Fruit fly (Drosophila melanogaster) whole organism, embryonic: ENCODE data around the gene fok.

Source experiments
- BEAF-32 ChIP-seq: fragments of 200-800 bp; sonication (Bioruptor generic); optimal IDR thresholded peaks from 3 replicates; lab custom pipeline; 2017; ENCODE audit warnings: missing biosample characterization, missing genetic modification characterization, mild to moderate bottlenecking, moderate library complexity, missing genetic modification reagents
- CG11456 ChIP-seq: fragments of 200-800 bp; sonication (Bioruptor generic); IDR thresholded peaks from 3 replicates; pipeline ENCODE4 v1.3.6; 2022; ENCODE audit warnings: missing biosample characterization, missing genetic modification characterization
- CG14860 ChIP-seq: fragments of 200-800 bp; sonication (Bioruptor generic); IDR thresholded peaks from 3 replicates; pipeline ENCODE4 v1.3.6; 2022; ENCODE audit warnings: missing biosample characterization, missing genetic modification characterization; ENCODE audit not compliant: partially characterized antibody
- CG15514 ChIP-seq: fragments of 200-800 bp; sonication (Bioruptor generic); optimal IDR thresholded peaks from 3 replicates; lab custom pipeline; 2017; ENCODE audit warnings: missing biosample characterization, missing genetic modification characterization, mild to moderate bottlenecking, moderate library complexity, missing genetic modification reagents
- CG15601 ChIP-seq: fragments of 200-800 bp; sonication (Bioruptor generic); optimal IDR thresholded peaks from 3 replicates; lab custom pipeline; 2019; ENCODE audit warnings: missing biosample characterization, mild to moderate bottlenecking, missing genetic modification characterization, moderate library complexity
- CG17829 ChIP-seq: fragments of 200-800 bp; optimal IDR thresholded peaks from 2 replicates; lab custom pipeline; 2019; ENCODE audit warnings: missing biosample characterization, mild to moderate bottlenecking, missing genetic modification characterization, moderate library complexity
- CG32532 ChIP-seq: fragments of 200-800 bp; sonication (Bioruptor generic); IDR thresholded peaks from 2 replicates; pipeline ENCODE4 v1.3.6; 2022; ENCODE audit warnings: missing biosample characterization, missing genetic modification characterization
- CG32767 ChIP-seq: fragments of 200-800 bp; sonication (Bioruptor generic); IDR thresholded peaks from 2 replicates; pipeline ENCODE4 v1.3.6; 2022; ENCODE audit warnings: missing biosample characterization, missing genetic modification characterization
- CG34224 ChIP-seq: fragments of 200-800 bp; sonication (Bioruptor generic); IDR thresholded peaks from 3 replicates; pipeline ENCODE4 v1.3.6; 2022; ENCODE audit warnings: missing biosample characterization, missing genetic modification characterization; ENCODE audit not compliant: partially characterized antibody
- CG6254 ChIP-seq: fragments of 200-800 bp; sonication (Bioruptor generic); optimal IDR thresholded peaks from 3 replicates; lab custom pipeline; 2017; ENCODE audit warnings: mild to moderate bottlenecking, missing biosample characterization, missing genetic modification reagents, missing genetic modification characterization
- CG8290 ChIP-seq, 3 experiments: fragments of 200-800 bp; sonication (Bioruptor generic); optimal IDR thresholded peaks; 2 replicates each; lab custom pipeline; 2016 to 2019; ENCODE audit warnings: missing biosample characterization in 3 of 3, missing genetic modification characterization in 3 of 3, mild to moderate bottlenecking in 2 of 3, moderate library complexity in 1 of 3
- CG9797 ChIP-seq: fragments of 200-800 bp; sonication (Bioruptor generic); optimal IDR thresholded peaks from 3 replicates; lab custom pipeline; 2018; ENCODE audit warnings: missing biosample characterization, mild to moderate bottlenecking, missing genetic modification characterization
- CHES-1-like ChIP-seq: fragments of 200-800 bp; sonication (Bioruptor generic); optimal IDR thresholded peaks from 2 replicates; lab custom pipeline; 2016; ENCODE audit warnings: missing biosample characterization, missing genetic modification characterization
- CTCF ChIP-seq: fragments of 200-800 bp; sonication (Bioruptor generic); optimal IDR thresholded peaks from 2 replicates; lab custom pipeline; 2017; ENCODE audit warnings: missing biosample characterization, mild to moderate bottlenecking, missing genetic modification characterization, moderate library complexity
- E2f2 ChIP-seq: fragments of 200-800 bp; sonication (Bioruptor generic); IDR thresholded peaks from 2 replicates; pipeline ENCODE4 v1.3.6; 2022; ENCODE audit warnings: missing biosample characterization, missing genetic modification characterization
- Elba2 ChIP-seq: fragments of 200-800 bp; sonication (Bioruptor generic); optimal IDR thresholded peaks from 3 replicates; lab custom pipeline; 2016; ENCODE audit warnings: missing biosample characterization, missing genetic modification characterization
- HLH54F ChIP-seq: fragments of 200-800 bp; sonication (Bioruptor generic); optimal IDR thresholded peaks from 3 replicates; lab custom pipeline; 2016; ENCODE audit warnings: missing biosample characterization, missing genetic modification characterization
- HmgD ChIP-seq: fragments of 200-800 bp; sonication (Bioruptor generic); optimal IDR thresholded peaks from 3 replicates; lab custom pipeline; 2016; ENCODE audit warnings: missing biosample characterization, missing genetic modification characterization
- Hmr ChIP-seq: fragments of 200-800 bp; sonication (Bioruptor generic); optimal IDR thresholded peaks from 3 replicates; lab custom pipeline; 2017; ENCODE audit warnings: mild to moderate bottlenecking, missing biosample characterization, missing genetic modification reagents, missing genetic modification characterization
- Hr3 ChIP-seq: fragments of 200-800 bp; sonication (Bioruptor generic); optimal IDR thresholded peaks from 3 replicates; lab custom pipeline; 2016; ENCODE audit warnings: missing biosample characterization, missing genetic modification characterization
- Jarid2 ChIP-seq: fragments of 200-800 bp; sonication (Bioruptor generic); optimal IDR thresholded peaks from 3 replicates; lab custom pipeline; 2017; ENCODE audit warnings: mild to moderate bottlenecking, missing biosample characterization, missing genetic modification reagents, missing genetic modification characterization
- Lhr ChIP-seq: fragments of 200-800 bp; sonication (Bioruptor generic); optimal IDR thresholded peaks from 3 replicates; lab custom pipeline; 2017; ENCODE audit warnings: mild to moderate bottlenecking, missing biosample characterization, missing genetic modification reagents, missing genetic modification characterization
- NC2α ChIP-seq: fragments of 200-800 bp; sonication (Bioruptor generic); optimal IDR thresholded peaks from 2 replicates; lab custom pipeline; 2016; ENCODE audit warnings: missing biosample characterization, missing genetic modification characterization
- Opbp ChIP-seq: fragments of 200-800 bp; sonication (Bioruptor generic); IDR thresholded peaks from 3 replicates; pipeline ENCODE4 v1.3.6; 2022; ENCODE audit warnings: missing biosample characterization, missing genetic modification characterization; ENCODE audit not compliant: partially characterized antibody
- Rx ChIP-seq: fragments of 200-800 bp; sonication (Bioruptor generic); IDR thresholded peaks from 2 replicates; pipeline ENCODE4 v1.3.6; 2022; ENCODE audit warnings: missing biosample characterization, missing genetic modification characterization
- Tbp ChIP-seq: fragments of >200 bp; optimal IDR thresholded peaks from 2 replicates; lab custom pipeline; 2018; ENCODE audit warnings: missing biosample characterization, missing genetic modification characterization
- amos ChIP-seq: fragments of 200-800 bp; sonication (Bioruptor generic); IDR thresholded peaks from 2 replicates; pipeline ENCODE4 v1.3.6; 2022; ENCODE audit warnings: missing biosample characterization, missing genetic modification characterization; ENCODE audit not compliant: partially characterized antibody
- cas ChIP-seq: fragments of 200-800 bp; sonication (Bioruptor generic); IDR thresholded peaks from 2 replicates; pipeline ENCODE4 v1.3.6; 2022; ENCODE audit warnings: missing biosample characterization, missing genetic modification characterization
- chinmo ChIP-seq: fragments of 200-800 bp; sonication (Bioruptor generic); IDR thresholded peaks from 4 replicates; pipeline ENCODE4 v1.3.6; 2022; ENCODE audit warnings: missing biosample characterization, missing genetic modification characterization; ENCODE audit not compliant: partially characterized antibody
- chn ChIP-seq: fragments of 200-800 bp; sonication (Bioruptor generic); optimal IDR thresholded peaks from 2 replicates; lab custom pipeline; 2016; ENCODE audit warnings: missing biosample characterization, missing genetic modification characterization
- crp ChIP-seq, 2 experiments: fragments of 200-800 bp; sonication (Bioruptor generic); optimal IDR thresholded peaks; 2 replicates in 1 of 2; 3 replicates in 1 of 2; lab custom pipeline; 2017; ENCODE audit warnings: missing biosample characterization in 2 of 2, missing genetic modification characterization in 2 of 2, mild to moderate bottlenecking in 1 of 2, moderate library complexity in 1 of 2
- danr ChIP-seq: fragments of 200-800 bp; sonication (Bioruptor generic); IDR thresholded peaks from 2 replicates; pipeline ENCODE4 v1.3.6; 2022; ENCODE audit warnings: missing biosample characterization, missing genetic modification characterization
- esg ChIP-seq: fragments of 200-800 bp; sonication (Bioruptor generic); conservative IDR thresholded peaks from 2 replicates; pipeline ENCODE4 v1.3.6; 2022; ENCODE audit warnings: missing biosample characterization, missing genetic modification characterization
- grn ChIP-seq: fragments of 200-800 bp; sonication (Bioruptor generic); optimal IDR thresholded peaks from 3 replicates; lab custom pipeline; 2017; ENCODE audit warnings: missing biosample characterization, missing genetic modification characterization
- her ChIP-seq: fragments of 200-800 bp; sonication (Bioruptor generic); optimal IDR thresholded peaks from 2 replicates; lab custom pipeline; 2016; ENCODE audit warnings: missing biosample characterization, missing genetic modification characterization
- kay ChIP-seq: fragments of 200-800 bp; sonication (Bioruptor generic); optimal IDR thresholded peaks from 2 replicates; lab custom pipeline; 2016; ENCODE audit warnings: missing biosample characterization, missing genetic modification characterization
- knrl ChIP-seq: fragments of 200-800 bp; sonication (Bioruptor generic); IDR thresholded peaks from 3 replicates; pipeline ENCODE4 v1.3.6; 2022; ENCODE audit warnings: missing biosample characterization, missing genetic modification characterization; ENCODE audit not compliant: partially characterized antibody
- nmo ChIP-seq: fragments of 200-800 bp; sonication (Bioruptor generic); optimal IDR thresholded peaks from 2 replicates; lab custom pipeline; 2018; ENCODE audit warnings: missing biosample characterization, mild to moderate bottlenecking, missing genetic modification characterization, moderate library complexity
- pum ChIP-seq: fragments of 200-800 bp; sonication (Bioruptor generic); optimal IDR thresholded peaks from 2 replicates; lab custom pipeline; 2016; ENCODE audit warnings: missing biosample characterization, missing genetic modification characterization
- pzg ChIP-seq: fragments of 200-800 bp; sonication (Bioruptor generic); optimal IDR thresholded peaks from 3 replicates; lab custom pipeline; 2018; ENCODE audit warnings: missing biosample characterization, mild to moderate bottlenecking, missing genetic modification characterization, moderate library complexity
- sens ChIP-seq: fragments of 200-800 bp; sonication (Bioruptor generic); peaks from one replicate; lab custom pipeline; 2016; ENCODE audit warnings: missing biosample characterization, missing genetic modification characterization
- sens-2 ChIP-seq: fragments of 200-800 bp; sonication (Bioruptor generic); IDR thresholded peaks from 2 replicates; pipeline ENCODE4 v1.3.6; 2022; ENCODE audit warnings: missing biosample characterization, missing genetic modification characterization
- sob ChIP-seq: fragments of 200-800 bp; sonication (Bioruptor generic); IDR thresholded peaks from 2 replicates; pipeline ENCODE4 v1.3.6; 2022; ENCODE audit warnings: missing biosample characterization, missing genetic modification characterization
- ssp ChIP-seq: fragments of 200-800 bp; sonication (Bioruptor generic); IDR thresholded peaks from 2 replicates; pipeline ENCODE4 v1.3.6; 2022; ENCODE audit warnings: missing biosample characterization, missing genetic modification characterization
- stwl ChIP-seq: fragments of 200-800 bp; sonication (Bioruptor generic); optimal IDR thresholded peaks from 3 replicates; lab custom pipeline; 2018; ENCODE audit warnings: missing biosample characterization, mild to moderate bottlenecking, missing genetic modification characterization, moderate library complexity
- wor ChIP-seq: fragments of 200-800 bp; sonication (Bioruptor generic); IDR thresholded peaks from 2 replicates; pipeline ENCODE4 v1.3.6; 2022; ENCODE audit warnings: missing biosample characterization, missing genetic modification characterization
- zen ChIP-seq: fragments of 200-800 bp; sonication (Bioruptor generic); optimal IDR thresholded peaks from 3 replicates; lab custom pipeline; 2018; ENCODE audit warnings: missing biosample characterization, mild to moderate bottlenecking, missing genetic modification characterization, moderate library complexity

Gene fok

DNA sequence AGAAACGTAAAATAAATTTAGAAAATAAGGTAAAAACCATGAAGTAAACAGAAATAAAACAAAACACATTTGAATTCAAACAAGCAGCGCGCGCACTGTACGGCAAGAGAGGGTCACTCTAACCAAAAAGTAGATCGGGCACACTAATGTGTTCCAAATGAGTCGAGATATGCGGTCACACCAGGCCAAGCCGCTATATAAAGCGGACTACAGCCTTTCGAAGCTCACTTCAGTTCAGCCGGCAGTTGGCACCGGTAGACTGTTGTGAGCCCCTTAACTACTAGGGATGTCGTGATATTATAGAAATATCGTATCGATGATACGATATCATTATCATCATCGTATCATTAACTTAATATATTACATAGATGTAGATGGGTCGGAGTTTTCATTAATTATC, 19.7 kb upstream of the fok start (continued):
- peak; percentile 9 for TF ChIP-seq Elba2
- peak; percentile 62 for TF ChIP-seq sens
- no peak for TF ChIP-seq chn (GFP tag; lab: Kevin White, UChicago)
- peak; percentile 39 for TF ChIP-seq CTCF (GFP tag; lab: Kevin White, UChicago)
- TF ChIP-seq pzg (GFP tag; lab: Kevin White, UChicago): peak; percentile 52
- TF ChIP-seq CG15514 (GFP tag; lab: Kevin White, UChicago): peak; percentile 34
- peak; percentile 30; the same call in 1 of the 3 replicates for TF ChIP-seq knrl (GFP tag; lab: Robert Waterston, UW)
- peak; percentile 53 for TF ChIP-seq Hmr (GFP tag; lab: Kevin White, UChicago)
- TF ChIP-seq CG17829 (tag; lab: Kevin White, UChicago): no peak
- no peak for TF ChIP-seq esg (GFP tag; lab: Robert Waterston, UW)
- peak; percentile 76 for TF ChIP-seq CG9797 (GFP tag; lab: Kevin White, UChicago)
- peak; percentile 41 for TF ChIP-seq Jarid2 (GFP tag; lab: Kevin White, UChicago)
- peak; percentile 39; the same call in 1 of the 2 replicates for TF ChIP-seq amos
- TF ChIP-seq NC2α (GFP tag; lab: Kevin White, UChicago): peak; percentile 31
- TF ChIP-seq chinmo: 0 out of 4 replicates have a peak, but pooled peaks have one; percentile 52
- TF ChIP-seq Lhr: peak; percentile 99
- 0 out of 3 replicates have a peak, but pooled peaks have one; percentile 16 for TF ChIP-seq CG14860 (GFP tag; lab: Robert Waterston, UW)
- TF ChIP-seq zen (tag; lab: Kevin White, UChicago): peak; percentile 23
- TF ChIP-seq BEAF-32 (GFP tag; lab: Kevin White, UChicago): peak; percentile 32
- no peak for TF ChIP-seq nmo (GFP tag; lab: Kevin White, UChicago)
- peak; percentile 38 for TF ChIP-seq CG8290 (GFP tag; optimal IDR thresholded peaks at IDR 0.05; lab: Kevin White, UChicago)
- TF ChIP-seq CG8290 (tag; optimal IDR thresholded peaks at IDR 0.05; lab: Kevin White, UChicago): peak; percentile 2 to 50
- TF ChIP-seq Rx (GFP tag; lab: Robert Waterston, UW): 0 out of 2 replicates have a peak, but pooled peaks have one; percentile 11
- TF ChIP-seq, all 482 proteins: peak for 28

DNA sequence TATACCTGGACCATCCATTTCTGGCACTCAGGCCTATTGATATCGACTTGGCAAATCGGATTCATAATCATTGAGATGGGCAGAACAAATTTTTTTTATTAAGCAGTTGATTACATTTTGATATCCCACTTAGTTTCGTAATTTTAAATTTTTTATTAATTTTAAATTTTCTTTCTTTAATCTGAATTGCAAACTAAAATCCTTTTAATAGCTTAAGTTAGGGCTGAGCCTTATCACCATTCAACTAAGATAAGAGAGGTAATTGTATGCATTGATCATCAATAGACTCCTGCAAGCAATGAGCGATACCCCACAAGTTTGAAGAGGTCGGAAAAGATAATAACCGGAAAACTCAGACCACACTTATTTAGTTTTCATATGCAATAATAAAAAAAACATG, 19.2 kb upstream of the fok start, which contains the start of gene CG13970:
CG13970 (minus strand) TSS at position 101 of the 400 bp plus-strand sequence.
- no peak for TF ChIP-seq Tbp (GFP tag; lab: Kevin White, UChicago)
- no peak for TF ChIP-seq CG32767 (GFP tag; lab: Robert Waterston, UW)
- no peak for TF ChIP-seq Hr3 (GFP tag; lab: Kevin White, UChicago)
- TF ChIP-seq kay (GFP tag; lab: Kevin White, UChicago): no peak
- no peak for TF ChIP-seq pum (GFP tag; lab: Kevin White, UChicago)
- no peak for TF ChIP-seq CHES-1-like (GFP tag; lab: Kevin White, UChicago)
- no peak for TF ChIP-seq ssp (GFP tag; lab: Robert Waterston, UW)
- no peak for TF ChIP-seq CG6254 (GFP tag; lab: Kevin White, UChicago)
- TF ChIP-seq HLH54F (GFP tag; lab: Kevin White, UChicago): no peak
- no peak for TF ChIP-seq grn (GFP tag; lab: Kevin White, UChicago)
- no peak for TF ChIP-seq wor (GFP tag; lab: Robert Waterston, UW)
- TF ChIP-seq sens-2: no peak

dm6 chr2L:20098194-20098593, 13.3 kb upstream of the fok start:
- TF ChIP-seq danr (GFP tag; lab: Robert Waterston, UW) (no peak), CG32532 (GFP tag; lab: Robert Waterston, UW) (peak; percentile 39), zen (tag; lab: Kevin White, UChicago) (peak; percentile 34), E2f2 (GFP tag; lab: Robert Waterston, UW) (peak; percentile 68), CG32767 (GFP tag; lab: Robert Waterston, UW) (no peak), CG34224 (0 out of 3 replicates have a peak, but pooled peaks have one; percentile 1), CG15601 (tag; lab: Kevin White, UChicago) (no peak), her (GFP tag; lab: Kevin White, UChicago) (peak; percentile 2), crp (GFP tag; optimal IDR thresholded peaks at IDR 0.05; lab: Kevin White, UChicago) (no peak), HmgD (no peak), stwl (tag; lab: Kevin White, UChicago) (peak; percentile 57), CG11456 (0 out of 3 replicates have a peak, but pooled peaks have one; percentile 30), cas (GFP tag; lab: Robert Waterston, UW) (no peak), CG8290 (GFP tag; optimal IDR thresholded peaks at IDR 0.05; lab: Kevin White, UChicago) (peak; percentile 27), CG8290 (tag; optimal IDR thresholded peaks at IDR 0.05; lab: Kevin White, UChicago) (peak in 1 of 2 experiments; percentile 53), Opbp (0 out of 3 replicates have a peak, but pooled peaks have one; percentile 21), sob (peak; percentile 13; the same call in 1 of the 2 replicates)
